Worm (Caenorhabditis elegans): Measurements from ENCODE around the gene Y57G11B.8.

DNA sequence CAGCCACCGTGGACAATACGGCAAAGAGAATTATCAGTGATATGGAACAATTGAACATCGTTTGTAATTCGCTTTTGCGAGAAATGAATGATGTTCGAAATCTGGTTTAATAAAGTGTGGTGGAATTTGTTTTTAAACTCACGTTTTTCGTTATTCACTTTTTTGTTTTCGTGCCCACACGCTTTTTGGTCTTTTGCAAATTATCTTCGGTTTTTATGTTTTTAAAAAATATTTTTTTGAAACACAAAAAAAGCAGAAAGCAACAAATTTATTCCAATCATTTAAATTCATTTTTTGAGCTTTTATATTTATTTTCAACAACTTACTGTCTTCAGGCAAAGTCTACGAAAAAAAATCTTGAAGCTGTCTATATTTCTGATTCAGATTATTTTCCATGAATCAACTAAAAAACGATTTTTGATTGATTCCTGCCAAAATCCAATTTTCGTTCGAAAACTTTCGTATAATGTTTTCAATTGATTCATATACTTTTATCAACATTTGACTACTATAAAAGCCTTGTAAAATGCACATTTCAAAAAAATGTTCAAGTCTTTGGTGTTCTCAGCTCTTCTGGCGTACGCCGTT, 4.1 kb downstream of the Y57G11B.8 start, which contains the start of the genes Y57G11B.3 and Y57G11B.5:
- no peak for TF ChIP-seq W03F9.2 (tag; optimal IDR thresholded peaks at IDR 0.05)
- TF ChIP-seq dao-5 (tag; optimal IDR thresholded peaks at IDR 0.05) = no peak
- TF ChIP-seq him-1 (tag; optimal IDR thresholded peaks at IDR 0.05) = no peak

Measured in whole organism, L4/young adult.